Fruit fly (Drosophila melanogaster): ENCODE data around the gene CG32512.

DNA sequence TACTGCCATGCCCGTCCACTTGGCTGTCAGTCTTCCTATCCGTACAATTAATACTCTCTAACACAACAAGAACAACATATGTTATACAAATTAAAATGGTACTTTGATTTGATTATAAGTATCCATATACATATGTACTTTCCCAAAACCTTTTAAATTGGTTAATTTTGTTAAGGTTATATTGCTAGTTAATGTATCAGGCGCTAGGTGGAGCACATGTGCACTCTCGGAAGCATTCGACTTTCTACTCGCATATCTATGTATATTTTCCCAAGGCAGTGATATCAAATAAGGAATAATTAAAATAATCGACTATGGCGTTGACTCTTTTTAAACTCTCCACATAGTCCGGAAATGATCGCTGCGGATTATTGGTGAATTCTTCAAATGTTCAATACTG lies 49.8 kb downstream of the CG32512 start:
- TF ChIP-seq CG32121 (GFP tag; IDR thresholded peaks at IDR 0.05): no peak
- TF ChIP-seq CG12605 (GFP tag; IDR thresholded peaks at IDR 0.05): no peak
- no peak for TF ChIP-seq Pif1A (GFP tag; optimal IDR thresholded peaks at IDR 0.05)
- TF ChIP-seq Snoo (tag; optimal IDR thresholded peaks at IDR 0.05): no peak
- no peak for TF ChIP-seq CG34367 (tag; optimal IDR thresholded peaks at IDR 0.05)
